Worm (Caenorhabditis elegans) whole organism, mixed stage, embryonic: ENCODE measurements around the gene dnc-1.

Experiments used
- M03D4.4 ChIP-seq: sonication (generic microtip); optimal IDR thresholded peaks from 2 replicates; lab custom pipeline; 2017; ENCODE audit warnings: mild to moderate bottlenecking, missing genetic modification characterization, missing compliant biosample characterization
- bed-3 ChIP-seq: fragments of 200-800 bp; sonication (Bioruptor generic); optimal IDR thresholded peaks from 3 replicates; lab custom pipeline; 2018; ENCODE audit warnings: mild to moderate bottlenecking, missing genetic modification characterization, moderate library complexity, missing compliant biosample characterization
- blmp-1 ChIP-seq: fragments of 150-350 bp; optimal IDR thresholded peaks from 2 replicates; lab custom pipeline; 2014; ENCODE audit warnings: missing biosample characterization, missing genetic modification characterization
- ceh-39 ChIP-seq: fragments of 150-350 bp; optimal IDR thresholded peaks from 2 replicates; lab custom pipeline; 2014; ENCODE audit warnings: missing biosample characterization, missing genetic modification characterization
- ceh-43 ChIP-seq: fragments of 200-800 bp; sonication (Bioruptor generic); optimal IDR thresholded peaks from 2 replicates; lab custom pipeline; 2018; ENCODE audit warnings: mild to moderate bottlenecking, missing genetic modification characterization, moderate library complexity, missing compliant biosample characterization
- ceh-83 ChIP-seq: fragments of 200-800 bp; sonication (Bioruptor generic); optimal IDR thresholded peaks from 2 replicates; lab custom pipeline; 2018; ENCODE audit warnings: mild to moderate bottlenecking, missing genetic modification characterization, missing compliant biosample characterization
- ces-1 ChIP-seq: fragments of 150-350 bp; optimal IDR thresholded peaks from 2 replicates; lab custom pipeline; 2014; ENCODE audit warnings: missing biosample characterization, missing genetic modification reagents, missing genetic modification characterization
- cnd-1 ChIP-seq: fragments of 200-800 bp; sonication (Bioruptor generic); optimal IDR thresholded peaks from 2 replicates; lab custom pipeline; 2018; ENCODE audit warnings: mild to moderate bottlenecking, missing genetic modification characterization, missing compliant biosample characterization
- elt-3 ChIP-seq: fragments of 150-350 bp; optimal IDR thresholded peaks from 2 replicates; lab custom pipeline; 2014; ENCODE audit warnings: missing biosample characterization, missing genetic modification characterization
- ham-2 ChIP-seq: fragments of 200-800 bp; sonication (Bioruptor generic); optimal IDR thresholded peaks from 2 replicates; lab custom pipeline; 2018; ENCODE audit warnings: mild to moderate bottlenecking, missing genetic modification characterization, missing compliant biosample characterization
- hlh-1 ChIP-seq: fragments of 150-350 bp; optimal IDR thresholded peaks from 2 replicates; lab custom pipeline; 2014; ENCODE audit warnings: missing biosample characterization, missing genetic modification reagents, missing genetic modification characterization
- lin-13 ChIP-seq: fragments of 150-350 bp; optimal IDR thresholded peaks from 2 replicates; lab custom pipeline; 2014; ENCODE audit warnings: missing biosample characterization, missing genetic modification characterization
- lin-32 ChIP-seq: fragments of 200-800 bp; sonication (Bioruptor generic); optimal IDR thresholded peaks from 2 replicates; lab custom pipeline; 2018; ENCODE audit warnings: mild to moderate bottlenecking, missing genetic modification characterization, missing compliant biosample characterization
- lsy-2 ChIP-seq: fragments of 150-350 bp; optimal IDR thresholded peaks from 2 replicates; lab custom pipeline; 2014; ENCODE audit warnings: missing biosample characterization, missing genetic modification characterization
- mep-1 ChIP-seq: fragments of 150-350 bp; optimal IDR thresholded peaks from 2 replicates; lab custom pipeline; 2017; ENCODE audit warnings: missing biosample characterization, missing genetic modification reagents, missing genetic modification characterization, inconsistent platforms
- mls-2 ChIP-seq: sonication (generic microtip); optimal IDR thresholded peaks from 2 replicates; lab custom pipeline; 2016; ENCODE audit warnings: mild to moderate bottlenecking, missing genetic modification characterization, moderate library complexity, missing compliant biosample characterization
- nhr-12 ChIP-seq: fragments of 150-350 bp; optimal IDR thresholded peaks from 2 replicates; lab custom pipeline; 2014; ENCODE audit warnings: missing biosample characterization, missing genetic modification characterization
- nhr-2 ChIP-seq: fragments of 150-350 bp; optimal IDR thresholded peaks from 2 replicates; lab custom pipeline; 2014; ENCODE audit warnings: missing biosample characterization, missing genetic modification characterization
- nhr-237 ChIP-seq: fragments of 150-350 bp; optimal IDR thresholded peaks from 2 replicates; lab custom pipeline; 2014; ENCODE audit warnings: missing biosample characterization, missing genetic modification characterization
- nhr-28 ChIP-seq: fragments of 150-350 bp; optimal IDR thresholded peaks from 2 replicates; lab custom pipeline; 2014; ENCODE audit warnings: missing biosample characterization, missing genetic modification characterization
- nhr-76 ChIP-seq: sonication (generic microtip); optimal IDR thresholded peaks from 2 replicates; lab custom pipeline; 2017; ENCODE audit warnings: missing biosample characterization, missing genetic modification characterization
- pha-4 ChIP-seq: fragments of 150-350 bp; optimal IDR thresholded peaks from 2 replicates; lab custom pipeline; 2018; ENCODE audit warnings: missing biosample characterization, missing genetic modification reagents, missing genetic modification characterization
- sem-2 ChIP-seq: fragments of 200-800 bp; sonication (Bioruptor generic); optimal IDR thresholded peaks from 2 replicates; lab custom pipeline; 2018; ENCODE audit warnings: mild to moderate bottlenecking, missing genetic modification characterization, missing compliant biosample characterization
- snpc-4 ChIP-seq: fragments of 150-350 bp; optimal IDR thresholded peaks from 2 replicates; lab custom pipeline; 2014; ENCODE audit warnings: missing biosample characterization, missing genetic modification characterization
- sptf-1 ChIP-seq: sonication (generic microtip); optimal IDR thresholded peaks from 2 replicates; lab custom pipeline; 2017; ENCODE audit warnings: mild to moderate bottlenecking, missing genetic modification characterization, moderate library complexity, missing compliant biosample characterization
- tbx-8 ChIP-seq: fragments of 200-800 bp; sonication (Bioruptor generic); optimal IDR thresholded peaks from 2 replicates; lab custom pipeline; 2018; ENCODE audit warnings: mild to moderate bottlenecking, missing genetic modification characterization, moderate library complexity, missing compliant biosample characterization
- unc-120 ChIP-seq: sonication (generic microtip); optimal IDR thresholded peaks from 2 replicates; lab custom pipeline; 2017; ENCODE audit warnings: missing genetic modification characterization, missing compliant biosample characterization; ENCODE audit not compliant: poor library complexity, severe bottlenecking
- unc-39 ChIP-seq: fragments of 150-350 bp; optimal IDR thresholded peaks from 2 replicates; lab custom pipeline; 2014; ENCODE audit warnings: missing biosample characterization, missing genetic modification characterization
- unc-62 ChIP-seq: fragments of 150-350 bp; optimal IDR thresholded peaks from 2 replicates; lab custom pipeline; 2014; ENCODE audit warnings: missing biosample characterization, missing genetic modification reagents, missing genetic modification characterization
- ztf-11 ChIP-seq: fragments of 150-350 bp; optimal IDR thresholded peaks from 2 replicates; lab custom pipeline; 2014; ENCODE audit warnings: missing biosample characterization, missing genetic modification characterization

Gene dnc-1

ce11 chrIV:10916134-10916533 is 16.9 kb downstream of the dnc-1 start:
- TF ChIP-seq sem-2 (GFP tag; lab: Kevin White, UChicago) (no peak), ceh-83 (GFP tag; lab: Kevin White, UChicago) (no peak), elt-3 (tag; lab: Kevin White, UChicago) (no peak), sptf-1 (tag; lab: Kevin White, UChicago) (no peak), nhr-28 (tag; lab: Kevin White, UChicago) (no peak), lsy-2 (no peak), nhr-2 (tag; lab: Kevin White, UChicago) (no peak), bed-3 (GFP tag; lab: Kevin White, UChicago) (no peak), snpc-4 (tag; lab: Kevin White, UChicago) (no peak), lin-32 (no peak)

- TF ChIP-seq mls-2 (tag; lab: Kevin White, UChicago) (no peak), M03D4.4 (tag; lab: Kevin White, UChicago) (no peak), unc-120 (tag; lab: Kevin White, UChicago) (no peak), ztf-11 (no peak), sptf-1 (tag; lab: Kevin White, UChicago) (no peak), tbx-8 (GFP tag; lab: Kevin White, UChicago) (no peak)
These were observed 17.6 kb downstream of the dnc-1 start, which contains the start of gene ZK593.3 for ce11 chrIV:10915388-10915787. Gene ZK593.3, plus strand, starts transcription at chrIV:10915688.

DNA sequence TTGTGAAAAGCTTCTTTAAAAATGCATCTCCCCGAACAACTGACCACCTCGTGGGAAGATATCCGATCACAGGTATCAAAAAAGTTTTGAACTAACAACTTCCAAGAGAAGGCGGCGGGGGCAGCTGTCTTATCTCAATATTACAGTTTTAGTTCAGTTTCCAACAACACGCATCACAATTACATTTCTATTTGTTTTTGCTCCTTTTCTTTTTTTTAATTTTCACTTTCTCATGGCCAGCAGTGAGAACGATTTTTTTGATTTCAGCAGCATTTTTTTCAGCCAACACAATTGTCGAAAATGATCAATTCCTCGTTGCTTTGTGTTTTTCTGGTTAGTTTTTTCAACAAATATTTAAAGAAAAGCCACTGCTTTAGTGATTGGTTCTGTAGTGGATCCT is 19.9 kb downstream of the dnc-1 start, which contains the start of gene ZK593.2:
ZK593.2 (plus strand) TSS at position 301 of the 400 bp plus-strand sequence.
- TF ChIP-seq nhr-12 (tag; lab: Kevin White, UChicago), result no peak
- TF ChIP-seq M03D4.4 (tag; lab: Kevin White, UChicago), result no peak
- TF ChIP-seq lin-32, result no peak
- TF ChIP-seq nhr-237 (tag; lab: Kevin White, UChicago), result no peak
- no peak for TF ChIP-seq hlh-1 (tag; lab: Kevin White, UChicago)

- TF ChIP-seq pha-4 (tag; lab: Kevin White, UChicago) (no peak), nhr-237 (tag; lab: Kevin White, UChicago) (no peak), mls-2 (tag; lab: Kevin White, UChicago) (no peak), snpc-4 (tag; lab: Kevin White, UChicago) (no peak), unc-62 (GFP tag; lab: Kevin White, UChicago) (no peak), unc-120 (tag; lab: Kevin White, UChicago) (no peak), lsy-2 (no peak), lin-32 (no peak), ceh-39 (no peak), ces-1 (GFP tag; lab: Kevin White, UChicago) (no peak), ham-2 (GFP tag; lab: Kevin White, UChicago) (no peak), blmp-1 (tag; lab: Kevin White, UChicago) (no peak), cnd-1 (tag; lab: Kevin White, UChicago) (no peak)
These were observed 23.3 kb downstream of the dnc-1 start, which contains the start of gene pyk-2 for ce11 chrIV:10909708-10910107. Gene pyk-2, plus strand, starts transcription at chrIV:10909913.

ce11 chrIV:10909206-10909605 is 23.8 kb downstream of the dnc-1 start, which contains the start of gene ZK596.2:
Gene ZK596.2, minus strand, starts transcription at chrIV:10909306.
- TF ChIP-seq unc-62 (GFP tag; lab: Kevin White, UChicago) (no peak), mep-1 (no peak), ztf-11 (no peak), cnd-1 (tag; lab: Kevin White, UChicago) (no peak), ces-1 (GFP tag; lab: Kevin White, UChicago) (no peak), nhr-12 (tag; lab: Kevin White, UChicago) (no peak), unc-39 (tag; lab: Kevin White, UChicago) (no peak), nhr-76 (tag; lab: Kevin White, UChicago) (no peak)

ce11 chrIV:10904282-10904681 is 28.7 kb downstream of the dnc-1 start, which contains the start of gene ZK596.3:
Gene ZK596.3, minus strand, starts transcription at chrIV:10904382.
- TF ChIP-seq ceh-43 (GFP tag; lab: Kevin White, UChicago) (no peak), elt-3 (tag; lab: Kevin White, UChicago) (no peak), unc-39 (tag; lab: Kevin White, UChicago) (no peak), lin-13 (tag; lab: Kevin White, UChicago) (no peak), sem-2 (GFP tag; lab: Kevin White, UChicago) (no peak), nhr-2 (tag; lab: Kevin White, UChicago) (no peak)
